ENCODE assay signal across 4 fruit fly cellular contexts in the genomic region with DNA sequence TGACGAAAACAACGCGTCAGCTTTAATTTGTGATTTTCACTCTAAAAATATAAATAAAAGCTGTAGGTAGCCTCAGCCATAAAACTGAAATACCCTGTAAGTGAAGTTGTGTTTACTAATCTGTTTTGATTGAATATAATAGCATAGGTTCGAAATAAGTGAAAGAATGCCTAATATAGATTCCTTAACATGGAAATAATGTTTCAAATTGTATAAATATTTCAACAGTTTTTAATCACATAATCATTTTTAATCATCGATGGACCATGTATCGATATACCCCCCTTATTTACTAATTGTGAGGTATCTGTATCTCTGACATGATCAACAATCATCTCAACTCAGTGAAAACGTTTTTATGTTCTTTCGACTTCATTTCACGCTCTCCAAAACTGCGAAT.
TF ChIP-seq lines count a peak whose summit lies in the region.

No protein-coding gene starts in this region.

- no peak for TF ChIP-seq CTCF in whole organism, embryonic (GFP tag; optimal IDR thresholded peaks at IDR 0.05; lab: Kevin White, UChicago)

TF ChIP-seq in whole organism, adult, 20 proteins besides CTCF, POLR2A, EP300 and RAD21:
- TF ChIP-seq Mnt (GFP tag; optimal IDR thresholded peaks at IDR 0.05; lab: Kevin White, UChicago) (no peak), bab1 (GFP tag; optimal IDR thresholded peaks at IDR 0.05; lab: Kevin White, UChicago) (no peak), CG5204 (GFP tag; optimal IDR thresholded peaks at IDR 0.05; lab: Kevin White, UChicago) (no peak), CG33017 (tag; optimal IDR thresholded peaks at IDR 0.05; lab: Kevin White, UChicago) (peak; percentile 53), Hr96 (GFP tag; optimal IDR thresholded peaks at IDR 0.05; lab: Kevin White, UChicago) (no peak), CG12768 (GFP tag; optimal IDR thresholded peaks at IDR 0.05; lab: Kevin White, UChicago) (no peak), CG7101 (tag; optimal IDR thresholded peaks at IDR 0.05; lab: Kevin White, UChicago) (peak; percentile 15), ovo (GFP tag; optimal IDR thresholded peaks at IDR 0.05; lab: Kevin White, UChicago) (no peak), CG14711 (tag; optimal IDR thresholded peaks at IDR 0.05; lab: Kevin White, UChicago) (peak; percentile 5), CG7045 (GFP tag; optimal IDR thresholded peaks at IDR 0.05; lab: Kevin White, UChicago) (no peak)

TF ChIP-seq in whole organism, embryonic, 481 proteins besides CTCF, POLR2A, EP300 and RAD21 (continues in another document):
- TF ChIP-seq slbo (GFP tag; IDR thresholded peaks at IDR 0.05; lab: Robert Waterston, UW) (peak; percentile 63), Rx (GFP tag; IDR thresholded peaks at IDR 0.05; lab: Robert Waterston, UW) (peak; percentile 21; the same call in 1 of the 2 replicates), bcd (GFP tag; optimal IDR thresholded peaks at IDR 0.05; lab: Kevin White, UChicago) (no peak), croc (GFP tag; conservative IDR thresholded peaks at IDR 0.05; lab: Robert Waterston, UW) (no peak), sens (GFP tag; lab: Kevin White, UChicago) (peak; percentile 51), mam (GFP tag; optimal IDR thresholded peaks at IDR 0.05; lab: Kevin White, UChicago) (peak; percentile 3), Oli (tag; optimal IDR thresholded peaks at IDR 0.05; lab: Kevin White, UChicago) (peak; percentile 18), amos (GFP tag; IDR thresholded peaks at IDR 0.05; lab: Robert Waterston, UW; ENCODE audit: partially characterized antibody) (no peak), dati (GFP tag; IDR thresholded peaks at IDR 0.05; lab: Robert Waterston, UW) (no peak), pan (optimal IDR thresholded peaks at IDR 0.05; lab: Kevin White, UChicago) (no peak), pan (GFP tag; optimal IDR thresholded peaks at IDR 0.05 in 1 of 2, IDR thresholded peaks at IDR 0.05 in 1 of 2) (peak in 1 of 2 experiments; percentile 41), ttk (GFP tag; IDR thresholded peaks at IDR 0.05; lab: Robert Waterston, UW) (peak; percentile 19; the same call in 1 of the 2 replicates), zfh1 (GFP tag; IDR thresholded peaks at IDR 0.05; lab: Robert Waterston, UW) (peak; percentile 33; the same call in 1 of the 3 replicates), CG8765 (GFP tag; IDR thresholded peaks at IDR 0.05; lab: Robert Waterston, UW) (no peak), Xrp1 (GFP tag; IDR thresholded peaks at IDR 0.05; lab: Robert Waterston, UW) (peak; percentile 30; the same call in 1 of the 2 replicates), CG14014 (GFP tag; IDR thresholded peaks at IDR 0.05; lab: Robert Waterston, UW) (0 out of 2 replicates have a peak, but pooled peaks have one; percentile 5), H15 (GFP tag; IDR thresholded peaks at IDR 0.05; lab: Robert Waterston, UW) (no peak), stc (GFP tag; IDR thresholded peaks at IDR 0.05; lab: Robert Waterston, UW) (0 out of 2 replicates have a peak, but pooled peaks have one; percentile 12), Taf1 (GFP tag; IDR thresholded peaks at IDR 0.05; lab: Robert Waterston, UW) (peak; percentile 12; the same call in 1 of the 2 replicates), CG9876 (GFP tag; optimal IDR thresholded peaks at IDR 0.05; lab: Kevin White, UChicago) (no peak), CG17328 (GFP tag; IDR thresholded peaks at IDR 0.05; lab: Robert Waterston, UW) (0 out of 2 replicates have a peak, but pooled peaks have one; percentile 8), cwo (GFP tag; optimal IDR thresholded peaks at IDR 0.05; lab: Kevin White, UChicago) (peak; percentile 18), Fer3 (tag; optimal IDR thresholded peaks at IDR 0.05; lab: Kevin White, UChicago) (peak; percentile 48), Awh (GFP tag; IDR thresholded peaks at IDR 0.05; lab: Robert Waterston, UW) (peak; percentile 57; the same call in 1 of the 2 replicates)

TF ChIP-seq in whole organism, prepupa, 60 proteins besides CTCF, POLR2A, EP300 and RAD21 (continues in another document):
- TF ChIP-seq CG15336 (GFP tag; IDR thresholded peaks at IDR 0.05; lab: Robert Waterston, UW): peak; percentile 39; the same call in 1 of the 2 replicates
- TF ChIP-seq spab (GFP tag; optimal IDR thresholded peaks at IDR 0.05; lab: Kevin White, UChicago): no peak
- no peak for TF ChIP-seq net (GFP tag; optimal IDR thresholded peaks at IDR 0.05; lab: Kevin White, UChicago)
- TF ChIP-seq CG8319 (GFP tag; optimal IDR thresholded peaks at IDR 0.05; lab: Kevin White, UChicago): no peak
- no peak for TF ChIP-seq CG32006 (GFP tag; optimal IDR thresholded peaks at IDR 0.05; lab: Kevin White, UChicago)
- TF ChIP-seq Eip93F (GFP tag; optimal IDR thresholded peaks at IDR 0.05; lab: Kevin White, UChicago): no peak
- no peak for TF ChIP-seq CG6808 (GFP tag; optimal IDR thresholded peaks at IDR 0.05; lab: Kevin White, UChicago)
- TF ChIP-seq cyc (GFP tag; optimal IDR thresholded peaks at IDR 0.05; lab: Kevin White, UChicago): no peak
- no peak for TF ChIP-seq fd85E (GFP tag; optimal IDR thresholded peaks at IDR 0.05; lab: Kevin White, UChicago)
- TF ChIP-seq Hr4 (GFP tag; optimal IDR thresholded peaks at IDR 0.05; lab: Kevin White, UChicago): no peak
- TF ChIP-seq CG6276 (GFP tag; optimal IDR thresholded peaks at IDR 0.05; lab: Kevin White, UChicago): no peak
- no peak for TF ChIP-seq Hr38 (GFP tag; optimal IDR thresholded peaks at IDR 0.05; lab: Kevin White, UChicago)
- peak; percentile 27 for TF ChIP-seq Met (GFP tag; optimal IDR thresholded peaks at IDR 0.05; lab: Kevin White, UChicago)
- TF ChIP-seq CG8632 (GFP tag; optimal IDR thresholded peaks at IDR 0.05; lab: Kevin White, UChicago): no peak
- no peak for TF ChIP-seq ss (GFP tag; optimal IDR thresholded peaks at IDR 0.05; lab: Kevin White, UChicago)
- TF ChIP-seq topi (GFP tag; optimal IDR thresholded peaks at IDR 0.05; lab: Kevin White, UChicago): no peak
- TF ChIP-seq OdsH (GFP tag; optimal IDR thresholded peaks at IDR 0.05; lab: Kevin White, UChicago): no peak
- TF ChIP-seq Sox15 (GFP tag; optimal IDR thresholded peaks at IDR 0.05; lab: Kevin White, UChicago): no peak
- no peak for TF ChIP-seq Sox102F (GFP tag; optimal IDR thresholded peaks at IDR 0.05; lab: Kevin White, UChicago)
- TF ChIP-seq pdm3 (GFP tag; optimal IDR thresholded peaks at IDR 0.05; lab: Kevin White, UChicago): peak; percentile 4
- TF ChIP-seq CG7368 (GFP tag; optimal IDR thresholded peaks at IDR 0.05; lab: Kevin White, UChicago): no peak
- TF ChIP-seq lz (GFP tag; optimal IDR thresholded peaks at IDR 0.05; lab: Kevin White, UChicago): no peak
- TF ChIP-seq CG11762 (GFP tag; optimal IDR thresholded peaks at IDR 0.05; lab: Kevin White, UChicago; ENCODE audit: insufficient read depth): no peak
- no peak for TF ChIP-seq CG11902 (GFP tag; optimal IDR thresholded peaks at IDR 0.05; lab: Kevin White, UChicago)
- TF ChIP-seq CG8119 (GFP tag; IDR thresholded peaks at IDR 0.05; lab: Robert Waterston, UW): 0 out of 3 replicates have a peak, but pooled peaks have one; percentile 40
- TF ChIP-seq CG10631 (GFP tag; optimal IDR thresholded peaks at IDR 0.05; lab: Kevin White, UChicago): no peak
- peak; percentile 51; the same call in 1 of the 3 replicates for TF ChIP-seq eg (GFP tag; IDR thresholded peaks at IDR 0.05; lab: Robert Waterston, UW)
- TF ChIP-seq Lpt (GFP tag; optimal IDR thresholded peaks at IDR 0.05; lab: Kevin White, UChicago): no peak

TF ChIP-seq in whole organism, wandering third instar larva, 38 proteins besides CTCF, POLR2A, EP300 and RAD21:
- peak; percentile 43 for TF ChIP-seq OdsH (GFP tag; optimal IDR thresholded peaks at IDR 0.05; lab: Kevin White, UChicago)
- peak; percentile 16 for TF ChIP-seq br (GFP tag; optimal IDR thresholded peaks at IDR 0.05; lab: Kevin White, UChicago)
- TF ChIP-seq CrebA (GFP tag; optimal IDR thresholded peaks at IDR 0.05; lab: Kevin White, UChicago; ENCODE audit: borderline replicate concordance): no peak
TF ChIP-seq in whole organism, wandering third instar larva: peak in this region for 2.
